Worm (Caenorhabditis elegans): ENCODE measurements around the gene T04A8.8.

- TF ChIP-seq egl-27 (tag; optimal IDR thresholded peaks at IDR 0.05) (no peak), unc-62 (GFP tag; optimal IDR thresholded peaks at IDR 0.05 in 1 of 2) (no peak), unc-62 (tag; optimal IDR thresholded peaks at IDR 0.05) (no peak), ZK546.5 (tag; optimal IDR thresholded peaks at IDR 0.05) (no peak), pqm-1 (tag; optimal IDR thresholded peaks at IDR 0.05) (no peak), nhr-28 (tag; optimal IDR thresholded peaks at IDR 0.05) (no peak), ces-1 (GFP tag; optimal IDR thresholded peaks at IDR 0.05) (no peak), snpc-4 (tag; optimal IDR thresholded peaks at IDR 0.05) (no peak), zag-1 (tag; optimal IDR thresholded peaks at IDR 0.05) (no peak), unc-130 (GFP tag; optimal IDR thresholded peaks at IDR 0.05) (no peak), vab-7 (GFP tag; IDR thresholded peaks at IDR 0.05) (no peak), daf-19 (GFP tag; conservative IDR thresholded peaks at IDR 0.05) (no peak)
Measured at ce11 chrIII:4699922-4700321, 6.1 kb downstream of the T04A8.8 start, which contains the start of gene sel-13.
